Worm (Caenorhabditis elegans) whole organism, late embryonic: ENCODE data around the gene tcc-1.

Experiments used
- C08G9.2 ChIP-seq: sonication (generic microtip); optimal IDR thresholded peaks from 2 replicates; lab custom pipeline; 2016; ENCODE audit warnings: mild to moderate bottlenecking, missing genetic modification characterization, moderate library complexity, missing compliant biosample characterization
- C38D4.7 ChIP-seq: fragments of 200-800 bp; sonication (Bioruptor generic); optimal IDR thresholded peaks from 2 replicates; lab custom pipeline; 2018; ENCODE audit warnings: mild to moderate bottlenecking, missing genetic modification characterization, moderate library complexity, missing compliant biosample characterization
- F13H6.1 ChIP-seq: sonication (generic microtip); optimal IDR thresholded peaks from 2 replicates; lab custom pipeline; 2016; ENCODE audit warnings: missing genetic modification characterization, missing compliant biosample characterization
- K09A11.1 ChIP-seq: sonication (generic microtip); optimal IDR thresholded peaks from 2 replicates; lab custom pipeline; 2017; ENCODE audit warnings: antibody characterized with exemption, mild to moderate bottlenecking, missing genetic modification characterization, missing compliant biosample characterization; ENCODE audit not compliant: insufficient read depth
- T23F11.4 ChIP-seq: fragments of 200-800 bp; sonication (Bioruptor generic); optimal IDR thresholded peaks from 2 replicates; lab custom pipeline; 2018; ENCODE audit warnings: mild to moderate bottlenecking, missing genetic modification characterization, missing compliant biosample characterization
- Y22D7AL.16 ChIP-seq: sonication (generic microtip); optimal IDR thresholded peaks from 2 replicates; lab custom pipeline; 2016; ENCODE audit warnings: missing genetic modification characterization, missing compliant biosample characterization
- ceh-14 ChIP-seq: sonication (generic microtip); optimal IDR thresholded peaks from 2 replicates; lab custom pipeline; 2016; ENCODE audit warnings: missing genotype, missing genetic modification characterization, missing compliant biosample characterization
- ceh-18 ChIP-seq: sonication (generic microtip); optimal IDR thresholded peaks from 2 replicates; lab custom pipeline; 2016; ENCODE audit warnings: missing genetic modification characterization, missing compliant biosample characterization
- ceh-19 ChIP-seq: fragments of 200-800 bp; sonication (Bioruptor generic); optimal IDR thresholded peaks from 2 replicates; lab custom pipeline; 2018; ENCODE audit warnings: mild to moderate bottlenecking, missing genetic modification characterization, missing compliant biosample characterization
- ceh-2 ChIP-seq: sonication (generic microtip); optimal IDR thresholded peaks from 2 replicates; lab custom pipeline; 2016; ENCODE audit warnings: missing genotype, missing genetic modification characterization, missing compliant biosample characterization
- ceh-24 ChIP-seq: sonication (generic microtip); optimal IDR thresholded peaks from 2 replicates; lab custom pipeline; 2016; ENCODE audit warnings: mild to moderate bottlenecking, missing genetic modification characterization, missing compliant biosample characterization
- ceh-30 ChIP-seq: fragments of 150-350 bp; optimal IDR thresholded peaks from 2 replicates; lab custom pipeline; 2014; ENCODE audit warnings: missing biosample characterization, missing genetic modification characterization
- ceh-34 ChIP-seq: sonication (generic microtip); optimal IDR thresholded peaks from 2 replicates; lab custom pipeline; 2016; ENCODE audit warnings: mild to moderate bottlenecking, missing genetic modification characterization, missing compliant biosample characterization
- ceh-45 ChIP-seq: fragments of 200-800 bp; sonication (Bioruptor generic); IDR thresholded peaks from 2 replicates; pipeline ENCODE4 v1.3.6; 2022; ENCODE audit warnings: missing genetic modification reagents, missing genetic modification characterization, missing compliant biosample characterization
- ceh-6 ChIP-seq: fragments of 200-800 bp; sonication (Bioruptor generic); optimal IDR thresholded peaks from 2 replicates; lab custom pipeline; 2018; ENCODE audit warnings: mild to moderate bottlenecking, missing genetic modification characterization, missing compliant biosample characterization
- ceh-9 ChIP-seq: sonication (generic microtip); optimal IDR thresholded peaks from 2 replicates; lab custom pipeline; 2016; ENCODE audit warnings: mild to moderate bottlenecking, missing genetic modification characterization, inconsistent platforms, missing compliant biosample characterization
- ets-4 ChIP-seq: sonication (generic microtip); optimal IDR thresholded peaks from 2 replicates; lab custom pipeline; 2016; ENCODE audit warnings: missing genetic modification characterization, missing compliant biosample characterization
- fax-1 ChIP-seq: sonication (generic microtip); optimal IDR thresholded peaks from 2 replicates; lab custom pipeline; 2016; ENCODE audit warnings: missing genotype, missing genetic modification characterization, missing compliant biosample characterization
- fkh-6 ChIP-seq: sonication (generic microtip); optimal IDR thresholded peaks from 2 replicates; lab custom pipeline; 2016; ENCODE audit warnings: missing genetic modification characterization, missing compliant biosample characterization
- gmeb-2 ChIP-seq: sonication (generic microtip); optimal IDR thresholded peaks from 2 replicates; lab custom pipeline; 2016; ENCODE audit warnings: missing genetic modification characterization, inconsistent platforms, missing compliant biosample characterization
- hlh-15 ChIP-seq: sonication (generic microtip); optimal IDR thresholded peaks from 2 replicates; lab custom pipeline; 2016; ENCODE audit warnings: missing genetic modification characterization, missing compliant biosample characterization
- hlh-30 ChIP-seq: sonication (generic microtip); optimal IDR thresholded peaks from 2 replicates; lab custom pipeline; 2017; ENCODE audit warnings: antibody characterized with exemption, missing genetic modification characterization, missing compliant biosample characterization; ENCODE audit not compliant: insufficient read depth
- hlh-8 ChIP-seq: sonication (generic microtip); optimal IDR thresholded peaks from 2 replicates; lab custom pipeline; 2016; ENCODE audit warnings: missing genotype, missing genetic modification characterization, missing compliant biosample characterization
- lim-6 ChIP-seq: sonication (generic microtip); optimal IDR thresholded peaks from 2 replicates; lab custom pipeline; 2016; ENCODE audit warnings: missing genetic modification characterization, missing compliant biosample characterization
- madf-2 ChIP-seq: sonication (generic microtip); optimal IDR thresholded peaks from 2 replicates; lab custom pipeline; 2017; ENCODE audit warnings: missing genetic modification characterization, missing compliant biosample characterization
- nfya-1 ChIP-seq: sonication (generic microtip); optimal IDR thresholded peaks from 2 replicates; lab custom pipeline; 2017; ENCODE audit warnings: missing genetic modification characterization, mild to moderate bottlenecking, missing compliant biosample characterization, antibody characterized with exemption, moderate library complexity
- nhr-11 ChIP-seq: fragments of 150-350 bp; optimal IDR thresholded peaks from 2 replicates; lab custom pipeline; 2014; ENCODE audit warnings: missing biosample characterization, missing genetic modification characterization
- npax-4 ChIP-seq: sonication (generic microtip); optimal IDR thresholded peaks from 2 replicates; lab custom pipeline; 2016; ENCODE audit warnings: missing genetic modification characterization, missing compliant biosample characterization
- pha-4 ChIP-seq: fragments of 150-350 bp; optimal IDR thresholded peaks from 2 replicates; lab custom pipeline; 2018; ENCODE audit warnings: missing biosample characterization, missing genetic modification reagents, missing genetic modification characterization
- rnt-1 ChIP-seq: sonication (generic microtip); optimal IDR thresholded peaks from 2 replicates; lab custom pipeline; 2016; ENCODE audit warnings: missing genetic modification characterization, missing compliant biosample characterization
- syd-9 ChIP-seq: sonication (generic microtip); optimal IDR thresholded peaks from 2 replicates; lab custom pipeline; 2016; ENCODE audit warnings: mild to moderate bottlenecking, missing genetic modification characterization, moderate library complexity, missing compliant biosample characterization
- tbx-2 ChIP-seq: sonication (generic microtip); optimal IDR thresholded peaks from 2 replicates; lab custom pipeline; 2016; ENCODE audit warnings: missing genetic modification characterization, missing compliant biosample characterization
- tbx-7 ChIP-seq: sonication (generic microtip); optimal IDR thresholded peaks from 2 replicates; lab custom pipeline; 2016; ENCODE audit warnings: missing genotype, missing genetic modification characterization, missing compliant biosample characterization
- unc-3 ChIP-seq, 2 experiments: fragments of 200-800 bp in 1 of 2; sonication (Bioruptor generic) in 1 of 2; sonication (generic microtip) in 1 of 2; conservative IDR thresholded peaks in 1 of 2; optimal IDR thresholded peaks in 1 of 2; 2 replicates each; pipeline versions ENCODE4 v1.3.6 to Lab custom; 2016 to 2022; ENCODE audit warnings: missing compliant biosample characterization in 2 of 2, missing genetic modification characterization in 2 of 2, missing genetic modification reagents in 1 of 2
- unc-86 ChIP-seq: sonication (generic microtip); optimal IDR thresholded peaks from 2 replicates; lab custom pipeline; 2016; ENCODE audit warnings: missing genetic modification characterization, missing compliant biosample characterization

tcc-1 gene

DNA sequence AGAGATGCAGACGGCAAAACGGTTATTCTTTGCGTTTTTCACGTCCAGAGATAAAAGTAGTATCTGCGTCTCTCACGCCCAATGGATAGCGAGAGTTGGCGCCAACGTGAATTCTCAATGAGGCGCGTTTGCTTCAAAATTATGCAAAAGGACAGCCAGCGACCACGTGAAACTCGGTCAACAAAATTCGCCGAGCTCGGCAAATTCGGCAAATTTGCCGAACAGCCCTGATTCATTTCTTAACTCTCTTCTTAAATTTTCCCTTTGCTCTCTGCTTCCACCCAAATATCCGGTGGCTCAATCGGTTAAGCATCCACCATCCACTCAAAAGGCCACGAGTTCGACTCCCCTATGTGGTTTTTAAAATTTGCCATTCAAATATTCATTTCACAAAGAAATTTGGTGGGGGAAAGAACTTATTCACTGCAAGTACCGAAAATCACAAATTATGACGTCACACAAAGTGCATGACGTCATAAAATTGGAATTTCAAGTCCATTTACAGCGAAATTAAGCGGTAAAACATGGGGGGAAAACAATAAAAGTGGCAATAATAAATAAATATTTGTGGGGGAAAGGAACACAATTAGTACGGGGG is 10.3 kb downstream of the tcc-1 start:
- TF ChIP-seq lim-6 (tag; lab: Kevin White, UChicago) (no peak), hlh-30 (tag; lab: Kevin White, UChicago) (no peak), rnt-1 (tag; lab: Kevin White, UChicago) (no peak), ceh-2 (tag; lab: Kevin White, UChicago) (no peak), Y22D7AL.16 (tag; lab: Kevin White, UChicago) (no peak), C38D4.7 (GFP tag; lab: Kevin White, UChicago) (no peak), tbx-2 (tag; lab: Kevin White, UChicago) (no peak), ceh-6 (GFP tag; lab: Kevin White, UChicago) (no peak), gmeb-2 (tag; lab: Kevin White, UChicago) (no peak), ceh-9 (no peak), ceh-19 (GFP tag; lab: Kevin White, UChicago) (no peak), fax-1 (tag; lab: Kevin White, UChicago) (no peak), nhr-11 (no peak), tbx-7 (tag; lab: Kevin White, UChicago) (no peak), K09A11.1 (tag; lab: Kevin White, UChicago) (no peak), hlh-15 (tag; lab: Kevin White, UChicago) (no peak), syd-9 (tag; lab: Kevin White, UChicago) (no peak), ceh-45 (GFP tag; lab: Robert Waterston, UW) (no peak)

DNA sequence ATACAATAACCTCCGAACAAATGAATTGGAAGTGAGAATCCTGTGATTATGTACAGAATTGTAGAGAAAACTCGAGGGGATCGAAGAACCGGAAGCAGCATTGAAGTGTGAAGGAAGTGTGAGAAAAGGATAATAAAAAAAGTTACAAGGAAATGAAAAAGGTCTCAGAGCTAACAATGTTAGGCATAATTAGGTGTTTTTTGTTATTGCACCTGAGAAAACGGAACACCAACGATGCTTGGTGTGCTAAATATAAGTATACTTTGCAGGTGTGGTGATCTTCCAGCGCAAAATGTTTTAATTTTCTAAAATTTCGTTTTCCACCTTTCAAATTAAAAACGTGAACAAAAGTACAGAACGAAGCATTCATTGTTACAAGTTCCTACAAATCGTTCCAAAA is 11.7 kb downstream of the tcc-1 start, which contains the start of gene srh-286:
TSS of gene srh-286 (minus strand) at position 101 of the 400 bp plus-strand sequence.
- TF ChIP-seq ceh-34 (tag; lab: Kevin White, UChicago) = no peak
- TF ChIP-seq nfya-1 = no peak
- no peak for TF ChIP-seq T23F11.4 (GFP tag; lab: Kevin White, UChicago)
- no peak for TF ChIP-seq ceh-2 (tag; lab: Kevin White, UChicago)
- no peak for TF ChIP-seq ceh-24
- TF ChIP-seq unc-3 (GFP tag; conservative IDR thresholded peaks at IDR 0.05; lab: Robert Waterston, UW) = no peak
- TF ChIP-seq unc-3 (tag; optimal IDR thresholded peaks at IDR 0.05; lab: Kevin White, UChicago) = no peak
- TF ChIP-seq pha-4 (tag; lab: Kevin White, UChicago) = no peak
- no peak for TF ChIP-seq unc-86
- TF ChIP-seq hlh-15 (tag; lab: Kevin White, UChicago) = no peak
- TF ChIP-seq ets-4 (tag; lab: Kevin White, UChicago) = no peak
- no peak for TF ChIP-seq madf-2 (tag; lab: Kevin White, UChicago)
- no peak for TF ChIP-seq lim-6 (tag; lab: Kevin White, UChicago)
- no peak for TF ChIP-seq ceh-14 (tag; lab: Kevin White, UChicago)
- TF ChIP-seq npax-4 (tag; lab: Kevin White, UChicago) = no peak
- no peak for TF ChIP-seq C08G9.2 (tag; lab: Kevin White, UChicago)
- no peak for TF ChIP-seq K09A11.1 (tag; lab: Kevin White, UChicago)

DNA sequence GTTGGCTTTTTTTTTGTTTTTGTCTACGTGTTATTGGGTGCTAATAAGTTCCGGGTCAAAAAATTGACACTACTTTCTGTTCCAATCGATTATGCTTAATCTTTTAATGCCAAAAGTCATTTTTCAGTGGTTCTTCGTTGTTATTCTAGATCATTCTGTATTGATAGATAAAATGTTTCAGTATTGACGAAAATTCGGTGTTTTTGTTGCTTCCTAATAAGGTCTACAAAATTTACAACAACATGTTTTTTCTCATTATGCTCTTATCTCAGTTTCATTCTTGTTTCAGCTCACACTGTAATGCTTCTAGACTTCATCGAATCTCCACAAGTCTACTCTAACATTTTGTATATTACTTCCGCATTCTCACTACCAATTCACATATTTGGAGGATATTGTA is 24.4 kb downstream of the tcc-1 start, which contains the start of gene srh-303:
TSS of gene srh-303 (plus strand) at position 301 of the 400 bp plus-strand sequence.
- TF ChIP-seq unc-3 (GFP tag; conservative IDR thresholded peaks at IDR 0.05; lab: Robert Waterston, UW) (no peak), unc-3 (tag; optimal IDR thresholded peaks at IDR 0.05; lab: Kevin White, UChicago) (no peak), ceh-30 (no peak), hlh-8 (no peak), lim-6 (tag; lab: Kevin White, UChicago) (no peak), fkh-6 (tag; lab: Kevin White, UChicago) (no peak), ceh-18 (tag; lab: Kevin White, UChicago) (no peak), F13H6.1 (tag; lab: Kevin White, UChicago) (no peak)
- TF ChIP-seq, all 69 proteins: peak for 0
